Worm (Caenorhabditis elegans): ENCODE measurements around the gene C26B2.7.

Gene C26B2.7

DNA sequence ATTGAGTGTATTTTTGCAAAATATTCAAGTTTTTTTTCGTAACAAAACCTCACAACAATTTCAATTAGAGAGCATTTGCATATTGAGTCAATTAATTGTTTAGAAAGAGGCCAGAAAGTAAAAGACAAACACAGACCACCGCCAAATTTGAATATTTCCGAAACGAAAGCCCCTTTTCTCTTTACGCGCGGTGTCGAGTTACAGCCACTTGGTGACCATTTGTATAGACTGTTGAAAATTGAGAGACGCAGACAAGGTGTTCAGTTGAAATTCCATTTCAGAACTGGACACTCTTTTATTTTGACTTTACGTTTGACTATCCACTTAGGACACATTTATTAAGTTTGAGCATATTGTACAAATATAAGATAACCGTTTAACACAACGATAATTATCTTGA, 32.0 kb downstream of the C26B2.7 start:
- TF ChIP-seq sptf-1 (tag; optimal IDR thresholded peaks at IDR 0.05), result no peak
- no peak for TF ChIP-seq unc-62 (GFP tag; optimal IDR thresholded peaks at IDR 0.05)
- no peak for TF ChIP-seq ces-1 (GFP tag; optimal IDR thresholded peaks at IDR 0.05)
- TF ChIP-seq ztf-11 (tag; optimal IDR thresholded peaks at IDR 0.05), result no peak
- no peak for TF ChIP-seq pha-4 (tag; optimal IDR thresholded peaks at IDR 0.05)
- TF ChIP-seq nhr-76 (tag; optimal IDR thresholded peaks at IDR 0.05), result no peak
- no peak for TF ChIP-seq mep-1 (tag; optimal IDR thresholded peaks at IDR 0.05)

DNA sequence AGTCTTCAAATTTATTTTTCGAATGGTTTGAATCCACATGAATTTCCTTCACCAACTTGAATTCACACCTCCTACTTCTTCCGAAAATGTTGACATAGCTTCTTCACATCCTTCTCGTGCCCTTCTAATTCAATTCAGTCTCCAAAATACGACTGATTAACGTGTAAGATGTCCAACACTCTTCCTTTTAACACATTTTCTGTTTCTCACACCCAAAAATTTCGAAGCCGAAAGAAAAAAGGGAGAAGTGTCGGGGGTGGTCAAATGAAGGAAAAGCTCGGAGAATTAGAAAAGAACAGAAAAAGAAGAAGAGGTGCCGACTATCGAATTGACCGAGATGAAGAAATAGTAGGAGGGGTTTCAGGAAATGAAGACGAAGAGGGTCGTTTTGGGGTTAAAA, 36.6 kb downstream of the C26B2.7 start:
- TF ChIP-seq ces-1 (GFP tag; optimal IDR thresholded peaks at IDR 0.05) (peak; percentile 82), lin-32 (GFP tag; optimal IDR thresholded peaks at IDR 0.05) (no peak)

DNA sequence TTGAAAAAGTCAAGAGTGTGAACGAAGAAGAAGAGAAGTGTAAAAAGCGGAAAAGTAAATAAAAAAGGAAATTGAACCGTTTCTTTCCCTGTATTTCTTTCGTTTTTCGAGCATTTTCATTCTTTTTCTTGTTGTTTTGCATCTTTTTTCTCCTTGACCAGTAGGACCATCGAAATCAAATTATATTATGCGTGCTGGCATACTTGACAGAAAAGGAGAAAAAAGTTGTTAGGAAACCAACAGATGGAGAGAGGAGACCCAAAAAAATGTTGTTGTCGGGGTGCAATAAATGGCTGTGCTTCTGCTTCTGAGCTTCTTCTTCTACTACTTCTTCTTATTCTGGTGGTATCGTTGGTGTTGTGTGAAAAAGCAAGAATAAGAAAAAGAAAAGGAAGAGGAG, 37.9 kb downstream of the C26B2.7 start:
- TF ChIP-seq sptf-1 (tag; optimal IDR thresholded peaks at IDR 0.05) (no peak), ces-1 (GFP tag; optimal IDR thresholded peaks at IDR 0.05) (peak; percentile 74)

DNA sequence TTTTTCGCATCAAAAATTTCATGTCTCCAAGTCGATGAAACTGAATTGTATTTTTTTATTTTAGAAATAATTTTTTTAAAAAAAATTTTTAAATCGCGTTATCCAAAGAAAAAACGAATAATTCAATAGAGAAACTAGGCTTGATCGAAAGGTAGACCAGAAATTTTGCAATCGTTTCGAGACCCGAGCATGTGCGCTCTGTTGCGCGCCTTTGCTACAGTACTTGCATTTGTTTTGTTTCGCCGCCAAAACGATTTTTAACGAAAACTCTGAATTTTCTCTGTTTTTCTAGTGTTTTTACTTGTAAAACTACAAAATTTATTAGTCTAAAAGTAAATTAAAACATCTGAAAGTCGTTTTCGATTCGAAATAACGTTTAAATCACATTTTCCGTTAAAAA, 45.2 kb downstream of the C26B2.7 start:
- TF ChIP-seq unc-120 (tag; optimal IDR thresholded peaks at IDR 0.05; ENCODE audit: poor library complexity, severe bottlenecking) (no peak), elt-1 (tag; optimal IDR thresholded peaks at IDR 0.05; ENCODE audit: borderline replicate concordance, insufficient read depth) (no peak), snpc-4 (tag; optimal IDR thresholded peaks at IDR 0.05) (no peak), mab-5 (tag; optimal IDR thresholded peaks at IDR 0.05) (no peak), unc-39 (tag; optimal IDR thresholded peaks at IDR 0.05) (no peak), nhr-12 (tag; optimal IDR thresholded peaks at IDR 0.05) (no peak)

DNA sequence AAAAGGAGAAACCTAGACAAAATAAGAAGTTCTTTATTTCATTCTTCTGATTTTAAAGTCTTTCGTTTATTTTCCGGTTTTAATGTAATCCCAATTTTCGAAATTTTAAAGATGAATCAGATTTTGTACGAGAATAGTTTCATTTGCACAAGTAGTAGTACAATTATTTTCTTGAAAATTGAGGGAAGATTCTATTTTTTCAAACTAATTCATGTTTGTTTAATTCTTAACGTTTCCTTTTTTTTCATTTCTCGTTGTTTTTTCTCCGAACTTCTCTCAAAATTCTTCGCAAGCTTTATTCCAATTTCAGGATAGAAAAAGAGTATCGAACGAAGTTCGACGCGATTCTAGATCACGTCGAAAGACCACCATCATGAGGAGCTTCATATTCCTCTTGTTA, 46.3 kb downstream of the C26B2.7 start, which contains the start of gene sax-7:
sax-7 (plus strand) TSS at position 301 of the 400 bp plus-strand sequence.
- TF ChIP-seq M03D4.4 (tag; optimal IDR thresholded peaks at IDR 0.05) (no peak), ztf-11 (tag; optimal IDR thresholded peaks at IDR 0.05) (no peak), unc-62 (GFP tag; optimal IDR thresholded peaks at IDR 0.05) (no peak), nhr-2 (tag; optimal IDR thresholded peaks at IDR 0.05) (no peak), pha-4 (tag; optimal IDR thresholded peaks at IDR 0.05) (no peak), nhr-237 (tag; optimal IDR thresholded peaks at IDR 0.05) (no peak), elt-1 (tag; optimal IDR thresholded peaks at IDR 0.05; ENCODE audit: borderline replicate concordance, insufficient read depth) (no peak), ceh-43 (GFP tag; optimal IDR thresholded peaks at IDR 0.05) (no peak), lin-13 (tag; optimal IDR thresholded peaks at IDR 0.05) (no peak), flh-1 (GFP tag; optimal IDR thresholded peaks at IDR 0.05) (no peak), lsy-2 (tag; optimal IDR thresholded peaks at IDR 0.05) (no peak), elt-3 (tag; optimal IDR thresholded peaks at IDR 0.05) (no peak), nhr-76 (tag; optimal IDR thresholded peaks at IDR 0.05) (no peak), sem-2 (GFP tag; optimal IDR thresholded peaks at IDR 0.05) (no peak), lin-32 (GFP tag; optimal IDR thresholded peaks at IDR 0.05) (no peak), blmp-1 (tag; optimal IDR thresholded peaks at IDR 0.05) (no peak), ces-1 (GFP tag; optimal IDR thresholded peaks at IDR 0.05) (no peak), zip-8 (tag; optimal IDR thresholded peaks at IDR 0.05) (no peak), bed-3 (GFP tag; optimal IDR thresholded peaks at IDR 0.05) (no peak)
